Worm (Caenorhabditis elegans): ENCODE results near the gene M88.3.

Gene M88.3

ce11 chrIII:4587177-4587576 is 42.3 kb upstream of the M88.3 start, which contains the start of the genes F35G12.7 and smc-4 (continued):
- TF ChIP-seq lim-7 (GFP tag; IDR thresholded peaks at IDR 0.05) (no peak), spr-3 (GFP tag; optimal IDR thresholded peaks at IDR 0.05) (no peak), mdl-1 (tag; optimal IDR thresholded peaks at IDR 0.05) (no peak), dmd-8 (GFP tag; IDR thresholded peaks at IDR 0.05) (no peak), madf-9 (GFP tag; conservative IDR thresholded peaks at IDR 0.05) (no peak), zip-2 (tag; optimal IDR thresholded peaks at IDR 0.05) (no peak), sdz-12 (GFP tag; optimal IDR thresholded peaks at IDR 0.05) (no peak), ces-1 (GFP tag; optimal IDR thresholded peaks at IDR 0.05) (no peak), spr-1 (tag; optimal IDR thresholded peaks at IDR 0.05) (no peak), lin-39 (tag; optimal IDR thresholded peaks at IDR 0.05) (no peak), nhr-6 (tag; optimal IDR thresholded peaks at IDR 0.05) (peak; percentile 19), aha-1 (tag) (no peak), snpc-1.2 (GFP tag; IDR thresholded peaks at IDR 0.05) (no peak), nhr-11 (tag; optimal IDR thresholded peaks at IDR 0.05) (no peak), Y105C5A.15 (GFP tag; IDR thresholded peaks at IDR 0.05) (no peak), F26F4.8 (GFP tag; conservative IDR thresholded peaks at IDR 0.05) (no peak), R02D3.7 (tag; optimal IDR thresholded peaks at IDR 0.05) (no peak), arid-1 (GFP tag; conservative IDR thresholded peaks at IDR 0.05) (no peak), ceh-28 (tag; optimal IDR thresholded peaks at IDR 0.05) (no peak), zag-1 (tag; optimal IDR thresholded peaks at IDR 0.05) (no peak), unc-62 (GFP tag; optimal IDR thresholded peaks at IDR 0.05 in 1 of 2) (peak in 1 of 2 experiments; percentile 86), unc-62 (tag; optimal IDR thresholded peaks at IDR 0.05) (no peak), nhr-48 (tag; optimal IDR thresholded peaks at IDR 0.05) (no peak), nhr-77 (tag; optimal IDR thresholded peaks at IDR 0.05) (no peak), dmd-9 (GFP tag; IDR thresholded peaks at IDR 0.05) (no peak), madf-5 (GFP tag; IDR thresholded peaks at IDR 0.05) (no peak), php-3 (GFP tag; IDR thresholded peaks at IDR 0.05) (no peak), unc-130 (GFP tag; optimal IDR thresholded peaks at IDR 0.05) (peak; percentile 56), zfp-3 (GFP tag; conservative IDR thresholded peaks at IDR 0.05) (no peak), ama-1 (optimal IDR thresholded peaks at IDR 0.05) (no peak), lin-1 (GFP tag; IDR thresholded peaks at IDR 0.05) (no peak), vab-7 (GFP tag; IDR thresholded peaks at IDR 0.05) (no peak), aly-2 (tag; optimal IDR thresholded peaks at IDR 0.05) (no peak), Y5F2A.4 (GFP tag; optimal IDR thresholded peaks at IDR 0.05) (no peak), ZK546.5 (tag; optimal IDR thresholded peaks at IDR 0.05) (no peak), ceh-20 (GFP tag; IDR thresholded peaks at IDR 0.05) (no peak), tra-1 (GFP tag; IDR thresholded peaks at IDR 0.05) (no peak), ceh-82 (tag; optimal IDR thresholded peaks at IDR 0.05) (no peak), Y48G9A.11 (GFP tag; IDR thresholded peaks at IDR 0.05) (no peak), mxl-2 (GFP tag; conservative IDR thresholded peaks at IDR 0.05) (no peak), duxl-1 (tag; optimal IDR thresholded peaks at IDR 0.05; ENCODE audit: poor library complexity) (no peak), nhr-10 (tag; optimal IDR thresholded peaks at IDR 0.05) (no peak), fos-1 (tag; optimal IDR thresholded peaks at IDR 0.05) (no peak), jun-1 (tag; optimal IDR thresholded peaks at IDR 0.05) (no peak), nhr-28 (tag; optimal IDR thresholded peaks at IDR 0.05) (no peak), ztf-11 (tag; optimal IDR thresholded peaks at IDR 0.05) (no peak), D1046.2 (GFP tag; IDR thresholded peaks at IDR 0.05) (no peak), daf-19 (GFP tag; conservative IDR thresholded peaks at IDR 0.05) (peak; percentile 58; the same call in 1 of the 2 replicates), hmg-1.1 (GFP tag; IDR thresholded peaks at IDR 0.05) (peak; percentile 34; the same call in 1 of the 2 replicates), ceh-62 (tag; optimal IDR thresholded peaks at IDR 0.05) (no peak), F37D6.2 (tag; optimal IDR thresholded peaks at IDR 0.05) (no peak), set-16 (GFP tag; IDR thresholded peaks at IDR 0.05) (no peak), ctbp-1 (GFP tag; IDR thresholded peaks at IDR 0.05) (no peak), lir-3 (tag; optimal IDR thresholded peaks at IDR 0.05) (no peak)
